Worm (Caenorhabditis elegans) whole organism, midembryonic: ENCODE data around the gene T12A2.3.

ENCODE experiments used
- T22C8.4 ChIP-seq: fragments of 200-800 bp; sonication (Bioruptor generic); IDR thresholded peaks from 2 replicates; pipeline ENCODE4 v1.3.6; 2022; ENCODE audit warnings: missing genetic modification characterization, missing compliant biosample characterization
- flt-1 ChIP-seq: fragments of 200-800 bp; sonication (Bioruptor generic); IDR thresholded peaks from 2 replicates; pipeline ENCODE4 v1.3.6; 2022; ENCODE audit warnings: missing genetic modification characterization, missing compliant biosample characterization
- klf-2 ChIP-seq: fragments of 200-800 bp; sonication (Bioruptor generic); conservative IDR thresholded peaks from 2 replicates; pipeline ENCODE4 v1.3.6; 2022; ENCODE audit warnings: missing genetic modification reagents, missing genetic modification characterization, missing compliant biosample characterization
- med-1 ChIP-seq: sonication (generic microtip); optimal IDR thresholded peaks from 2 replicates; lab custom pipeline; 2017; ENCODE audit warnings: missing genetic modification characterization, mild to moderate bottlenecking, missing compliant biosample characterization, antibody characterized with exemption, missing genetic modification reagents; ENCODE audit not compliant: insufficient read depth
- ref-1 ChIP-seq: fragments of 200-800 bp; sonication (Bioruptor generic); conservative IDR thresholded peaks from 2 replicates; pipeline ENCODE4 v1.3.6; 2022; ENCODE audit warnings: missing genetic modification reagents, missing genetic modification characterization, missing compliant biosample characterization
- tab-1 ChIP-seq: fragments of 200-800 bp; sonication (Bioruptor generic); IDR thresholded peaks from 2 replicates; pipeline ENCODE4 v1.3.6; 2022; ENCODE audit warnings: missing genetic modification characterization, missing compliant biosample characterization
- ztf-23 ChIP-seq: fragments of 200-800 bp; sonication (Bioruptor generic); IDR thresholded peaks from 2 replicates; pipeline ENCODE4 v1.3.6; 2022; ENCODE audit warnings: missing genetic modification reagents, missing genetic modification characterization, missing compliant biosample characterization
- ztf-29 ChIP-seq: fragments of 200-800 bp; sonication (Bioruptor generic); IDR thresholded peaks from 2 replicates; pipeline ENCODE4 v1.3.6; 2022; ENCODE audit warnings: missing genetic modification reagents, missing genetic modification characterization, missing compliant biosample characterization

- TF ChIP-seq tab-1, result no peak
- TF ChIP-seq klf-2 (GFP tag; lab: Robert Waterston, UW), result no peak
- TF ChIP-seq med-1 (GFP tag; lab: Kevin White, UChicago), result no peak
- TF ChIP-seq ztf-29, result no peak
- no peak for TF ChIP-seq flt-1
- no peak for TF ChIP-seq T22C8.4 (GFP tag; lab: Robert Waterston, UW)
- no peak for TF ChIP-seq ref-1
- TF ChIP-seq ztf-23 (GFP tag; lab: Robert Waterston, UW), result no peak
Measured at ce11 chrIII:6268061-6268460, 27.4 kb downstream of the T12A2.3 start, which contains the start of gene srg-7.
